Worm (Caenorhabditis elegans): ENCODE measurements around the gene F59F5.3.

F59F5.3 gene

ce11 chrX:10491875-10492523, 50.2 kb downstream of the F59F5.3 start:
- no peak for TF ChIP-seq nhr-12 (tag; optimal IDR thresholded peaks at IDR 0.05)
- no peak for TF ChIP-seq efl-1 (optimal IDR thresholded peaks at IDR 0.05)
- no peak for TF ChIP-seq efl-1 (GFP tag; optimal IDR thresholded peaks at IDR 0.05 in 1 of 2)

DNA sequence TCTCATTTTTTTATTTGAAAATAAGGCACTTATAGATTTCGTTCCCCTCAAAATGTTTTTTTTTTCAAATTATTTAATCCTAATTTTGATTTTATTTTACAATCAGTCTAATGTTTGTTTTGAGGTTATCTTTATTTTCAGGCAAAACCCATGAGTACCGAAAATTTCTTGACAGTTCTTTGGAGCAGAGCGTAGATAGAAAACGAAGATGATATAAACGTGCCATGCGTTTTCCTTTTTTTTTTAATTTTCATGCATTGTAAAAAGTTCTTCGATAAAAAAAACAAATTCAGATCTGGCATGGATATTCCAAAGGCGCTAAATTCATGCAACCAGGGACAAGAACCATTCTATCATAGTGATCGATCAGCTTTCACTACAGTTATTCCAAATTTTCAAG, 51.2 kb downstream of the F59F5.3 start, which contains the start of gene C33D3.5:
Gene C33D3.5 (plus strand): TSS at position 301 of the 400 bp plus-strand sequence.
- TF ChIP-seq F16B12.6 (tag; optimal IDR thresholded peaks at IDR 0.05) (no peak), efl-1 (optimal IDR thresholded peaks at IDR 0.05) (no peak), efl-1 (GFP tag; optimal IDR thresholded peaks at IDR 0.05 in 1 of 2) (peak in 1 of 2 experiments; percentile 41)

ce11 chrX:10488763-10489162, 53.5 kb downstream of the F59F5.3 start, which contains the start of gene C33D3.4:
C33D3.4 (plus strand) TSS chrX:10489063.
- no peak for TF ChIP-seq isw-1 (GFP tag; IDR thresholded peaks at IDR 0.05)
- TF ChIP-seq ces-1 (GFP tag; optimal IDR thresholded peaks at IDR 0.05) = no peak
- no peak for TF ChIP-seq sup-37 (GFP tag; optimal IDR thresholded peaks at IDR 0.05)
- TF ChIP-seq dpl-1 (GFP tag; optimal IDR thresholded peaks at IDR 0.05) = no peak
- TF ChIP-seq unc-130 (tag; optimal IDR thresholded peaks at IDR 0.05) = no peak
- no peak for TF ChIP-seq nhr-47 (tag; optimal IDR thresholded peaks at IDR 0.05)
- no peak for TF ChIP-seq fkh-4 (tag; optimal IDR thresholded peaks at IDR 0.05; ENCODE audit: borderline replicate concordance)
- TF ChIP-seq blmp-1 (tag; optimal IDR thresholded peaks at IDR 0.05) = no peak
- no peak for TF ChIP-seq lsy-2 (tag; optimal IDR thresholded peaks at IDR 0.05)
- no peak for TF ChIP-seq lin-39 (tag; optimal IDR thresholded peaks at IDR 0.05)
- no peak for TF ChIP-seq unc-98 (GFP tag; IDR thresholded peaks at IDR 0.05)
- TF ChIP-seq unc-30 (tag; optimal IDR thresholded peaks at IDR 0.05) = no peak
- no peak for TF ChIP-seq aly-2 (tag; optimal IDR thresholded peaks at IDR 0.05)
- no peak for TF ChIP-seq C04F5.9 (tag; optimal IDR thresholded peaks at IDR 0.05)
